Fruit fly (Drosophila melanogaster) Kc167 (cell line): ENCODE results near the gene CG11248.

Experiments used
- Myc ChIP-seq: fragments of >200 bp; optimal IDR thresholded peaks from 2 replicates; lab custom pipeline; 2017; ENCODE audit warnings: missing external identifiers
- Sin3A ChIP-seq: fragments of >200 bp; optimal IDR thresholded peaks from 2 replicates; lab custom pipeline; 2018; ENCODE audit warnings: missing external identifiers
- h ChIP-seq: fragments of >200 bp; optimal IDR thresholded peaks from 3 replicates; lab custom pipeline; 2018; ENCODE audit warnings: missing external identifiers
- insv ChIP-seq: fragments of >200 bp; optimal IDR thresholded peaks from 3 replicates; lab custom pipeline; 2018; ENCODE audit warnings: missing external identifiers
- psq ChIP-seq: fragments of >200 bp; optimal IDR thresholded peaks from 2 replicates; lab custom pipeline; 2017; ENCODE audit warnings: missing external identifiers
- ttk ChIP-seq: sonication (Bioruptor generic); optimal IDR thresholded peaks from 2 replicates; lab custom pipeline; 2017; ENCODE audit warnings: missing external identifiers

dm6 chr3L:21694647-21695046 lies 14.8 kb downstream of the CG11248 start:
- TF ChIP-seq insv (lab: Kevin White, UChicago) (no peak), ttk (lab: Kevin White, UChicago) (no peak), psq (lab: Kevin White, UChicago) (no peak), h (no peak), Sin3A (lab: Kevin White, UChicago) (no peak), Myc (lab: Kevin White, UChicago) (no peak)
